Fruit fly (Drosophila melanogaster): Measurements from ENCODE around the gene CG15021.

CG15021 gene

DNA sequence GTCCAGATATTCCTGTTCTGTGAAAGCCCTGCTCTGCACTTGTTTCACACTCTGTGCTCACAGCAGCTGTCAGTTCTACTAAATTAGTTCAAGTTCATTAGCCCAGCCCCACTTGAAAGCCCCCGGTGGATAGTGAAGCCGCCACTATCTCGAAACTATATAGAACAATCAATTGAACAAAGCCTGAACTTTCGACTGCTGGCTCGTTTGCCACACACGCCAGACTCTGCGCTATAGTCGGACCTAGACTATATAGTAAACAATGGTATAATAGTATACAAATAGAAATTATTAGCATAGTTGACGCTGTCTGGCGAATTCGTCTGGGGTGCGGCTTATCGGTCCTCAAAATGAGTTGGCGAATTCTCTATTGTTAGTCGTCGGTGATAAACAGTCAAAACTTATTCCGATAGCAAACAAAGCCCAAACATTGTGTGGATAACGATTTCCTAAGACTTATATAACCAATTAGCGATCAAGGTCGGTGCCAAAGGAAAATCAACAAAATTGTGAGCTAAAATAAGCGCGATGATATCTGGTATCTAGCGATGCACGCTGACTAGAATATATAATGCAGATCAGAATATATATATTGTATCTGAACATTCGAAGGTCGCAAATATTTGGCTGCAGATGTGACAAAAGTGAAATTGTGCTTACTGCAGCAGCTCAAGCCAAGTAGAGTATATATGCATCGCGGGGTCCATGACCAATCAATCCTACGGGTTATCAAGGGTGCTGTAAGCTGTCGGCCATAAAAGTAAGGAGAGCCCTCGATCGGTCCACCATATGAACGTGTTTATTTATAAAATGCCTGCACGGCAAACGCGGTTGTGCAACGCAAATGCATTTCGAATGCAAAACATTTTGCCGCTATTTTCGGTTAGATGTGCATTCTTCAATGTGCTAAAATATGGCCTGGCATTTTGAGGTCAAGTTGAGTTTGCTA is 20.9 kb upstream of the CG15021 start (continued):
- TF ChIP-seq CG9932 (GFP tag; IDR thresholded peaks at IDR 0.05) = no peak
- TF ChIP-seq ap (GFP tag; IDR thresholded peaks at IDR 0.05) = no peak
- TF ChIP-seq CG1602 (GFP tag; optimal IDR thresholded peaks at IDR 0.05) = no peak
- TF ChIP-seq Ssrp (tag; optimal IDR thresholded peaks at IDR 0.05) = no peak
- no peak for TF ChIP-seq Camta (GFP tag; optimal IDR thresholded peaks at IDR 0.05)
- no peak for TF ChIP-seq D (optimal IDR thresholded peaks at IDR 0.05)
- no peak for TF ChIP-seq D (GFP tag; optimal IDR thresholded peaks at IDR 0.05)
- peak; percentile 41; the same call in 1 of the 2 replicates for TF ChIP-seq rib (GFP tag; IDR thresholded peaks at IDR 0.05)
- no peak for TF ChIP-seq CG2116 (GFP tag; optimal IDR thresholded peaks at IDR 0.05)
- no peak for TF ChIP-seq CG18619 (GFP tag; optimal IDR thresholded peaks at IDR 0.05)
- no peak for TF ChIP-seq CG4282 (GFP tag; optimal IDR thresholded peaks at IDR 0.05)
- no peak for TF ChIP-seq Scr (GFP tag; IDR thresholded peaks at IDR 0.05; ENCODE audit: partially characterized antibody)
- TF ChIP-seq tio (GFP tag; optimal IDR thresholded peaks at IDR 0.05) = no peak
- no peak for TF ChIP-seq Mes4 (GFP tag; optimal IDR thresholded peaks at IDR 0.05)
- TF ChIP-seq CG2678 (tag; optimal IDR thresholded peaks at IDR 0.05) = peak; percentile 16
- no peak for TF ChIP-seq gro (GFP tag; optimal IDR thresholded peaks at IDR 0.05)
- TF ChIP-seq tx (GFP tag; optimal IDR thresholded peaks at IDR 0.05) = no peak
- no peak for TF ChIP-seq CG11695 (GFP tag; IDR thresholded peaks at IDR 0.05)
- TF ChIP-seq oc (tag; optimal IDR thresholded peaks at IDR 0.05) = no peak
- no peak for TF ChIP-seq E2f1 (GFP tag; IDR thresholded peaks at IDR 0.05)
- TF ChIP-seq Nf-YB (GFP tag; optimal IDR thresholded peaks at IDR 0.05) = no peak
- TF ChIP-seq PHDP (tag; optimal IDR thresholded peaks at IDR 0.05) = no peak
- peak; percentile 12 for TF ChIP-seq CG18599 (GFP tag; optimal IDR thresholded peaks at IDR 0.05)
- TF ChIP-seq CG9797 (GFP tag; optimal IDR thresholded peaks at IDR 0.05) = no peak
- TF ChIP-seq lab (GFP tag; optimal IDR thresholded peaks at IDR 0.05) = peak; percentile 21
- no peak for TF ChIP-seq CoRest (tag; optimal IDR thresholded peaks at IDR 0.05)
- no peak for TF ChIP-seq CG12299 (tag; optimal IDR thresholded peaks at IDR 0.05)
- TF ChIP-seq HmgD (GFP tag; optimal IDR thresholded peaks at IDR 0.05) = no peak
- no peak for TF ChIP-seq CG14050 (GFP tag; IDR thresholded peaks at IDR 0.05)
- TF ChIP-seq slbo (GFP tag; IDR thresholded peaks at IDR 0.05) = no peak
- no peak for TF ChIP-seq CG10431 (GFP tag; optimal IDR thresholded peaks at IDR 0.05)
- no peak for TF ChIP-seq Doc2 (GFP tag; IDR thresholded peaks at IDR 0.05)
- TF ChIP-seq Pdp1 (GFP tag; optimal IDR thresholded peaks at IDR 0.05) = peak in 1 of 2 experiments; percentile 92
- TF ChIP-seq CG10959 (GFP tag; IDR thresholded peaks at IDR 0.05) = no peak
- no peak for TF ChIP-seq CG14710 (tag; optimal IDR thresholded peaks at IDR 0.05)
- TF ChIP-seq hbn (GFP tag; IDR thresholded peaks at IDR 0.05; ENCODE audit: partially characterized antibody) = no peak
- TF ChIP-seq stwl (tag; optimal IDR thresholded peaks at IDR 0.05) = no peak
- TF ChIP-seq dan (GFP tag; IDR thresholded peaks at IDR 0.05) = no peak
- TF ChIP-seq Oaz (GFP tag; IDR thresholded peaks at IDR 0.05) = no peak
- no peak for TF ChIP-seq btn (GFP tag; optimal IDR thresholded peaks at IDR 0.05)
- TF ChIP-seq Fer1 (GFP tag; optimal IDR thresholded peaks at IDR 0.05) = peak; percentile 14
- TF ChIP-seq Stat92E (GFP tag; optimal IDR thresholded peaks at IDR 0.05) = no peak
- TF ChIP-seq exex (tag; optimal IDR thresholded peaks at IDR 0.05) = peak; percentile 54
- TF ChIP-seq Usf (GFP tag; optimal IDR thresholded peaks at IDR 0.05) = no peak
- TF ChIP-seq YL-1 (GFP tag; optimal IDR thresholded peaks at IDR 0.05) = no peak
- TF ChIP-seq Elba2 (GFP tag; optimal IDR thresholded peaks at IDR 0.05) = no peak
- TF ChIP-seq schlank (tag; optimal IDR thresholded peaks at IDR 0.05) = no peak
- TF ChIP-seq CG34422 (GFP tag; IDR thresholded peaks at IDR 0.05) = no peak
- TF ChIP-seq ci (GFP tag; IDR thresholded peaks at IDR 0.05) = no peak
